Worm (Caenorhabditis elegans): Measurements from ENCODE around the gene swsn-1.

The swsn-1 gene

ce11 chrV:20297650-20298049 lies 48.4 kb upstream of the swsn-1 start, which contains the start of gene ZC15.5:
Gene ZC15.5 (plus strand): TSS chrV:20297950.
- TF ChIP-seq skn-1 (tag; optimal IDR thresholded peaks at IDR 0.05) (no peak), fos-1 (tag; optimal IDR thresholded peaks at IDR 0.05) (no peak), elt-3 (tag; optimal IDR thresholded peaks at IDR 0.05) (no peak), lsy-2 (tag; optimal IDR thresholded peaks at IDR 0.05) (no peak), snpc-4 (tag; optimal IDR thresholded peaks at IDR 0.05) (no peak), nhr-25 (tag; optimal IDR thresholded peaks at IDR 0.05) (no peak), ztf-11 (tag; optimal IDR thresholded peaks at IDR 0.05) (no peak), ztf-4 (tag; optimal IDR thresholded peaks at IDR 0.05) (no peak), blmp-1 (tag; optimal IDR thresholded peaks at IDR 0.05; ENCODE audit: insufficient read depth) (no peak), egl-27 (tag; optimal IDR thresholded peaks at IDR 0.05) (no peak), nhr-21 (tag; optimal IDR thresholded peaks at IDR 0.05) (no peak)

- TF ChIP-seq R02D3.7 (tag; optimal IDR thresholded peaks at IDR 0.05) = no peak
- no peak for TF ChIP-seq sma-9 (GFP tag; optimal IDR thresholded peaks at IDR 0.05)
- TF ChIP-seq sma-9 (tag; optimal IDR thresholded peaks at IDR 0.05) = no peak
- no peak for TF ChIP-seq lin-13 (GFP tag; optimal IDR thresholded peaks at IDR 0.05)
- no peak for TF ChIP-seq nhr-12 (tag; optimal IDR thresholded peaks at IDR 0.05)
- no peak for TF ChIP-seq nhr-6 (tag; optimal IDR thresholded peaks at IDR 0.05)
- no peak for TF ChIP-seq unc-39 (tag; optimal IDR thresholded peaks at IDR 0.05)
- no peak for TF ChIP-seq dmd-4 (tag; optimal IDR thresholded peaks at IDR 0.05)
- TF ChIP-seq mab-5 (tag; optimal IDR thresholded peaks at IDR 0.05) = no peak
- TF ChIP-seq ceh-82 (tag; optimal IDR thresholded peaks at IDR 0.05) = no peak
- TF ChIP-seq nhr-25 (tag; optimal IDR thresholded peaks at IDR 0.05) = no peak
- TF ChIP-seq alr-1 (tag; optimal IDR thresholded peaks at IDR 0.05) = no peak
- TF ChIP-seq peb-1 (tag; optimal IDR thresholded peaks at IDR 0.05) = no peak
- TF ChIP-seq unc-55 (GFP tag; optimal IDR thresholded peaks at IDR 0.05) = no peak
- no peak for TF ChIP-seq sma-3 (GFP tag; optimal IDR thresholded peaks at IDR 0.05)
- TF ChIP-seq ztf-1 (GFP tag; conservative IDR thresholded peaks at IDR 0.05) = no peak
- no peak for TF ChIP-seq elt-3 (tag; optimal IDR thresholded peaks at IDR 0.05)
- no peak for TF ChIP-seq gmeb-1 (tag; optimal IDR thresholded peaks at IDR 0.05)
- no peak for TF ChIP-seq skn-1 (tag; optimal IDR thresholded peaks at IDR 0.05)
- no peak for TF ChIP-seq blmp-1 (tag; optimal IDR thresholded peaks at IDR 0.05; ENCODE audit: insufficient read depth)
- no peak for TF ChIP-seq ama-1 (optimal IDR thresholded peaks at IDR 0.05)
These were observed 45.1 kb upstream of the swsn-1 start, which contains the start of gene clec-261 for ce11 chrV:20294388-20294787. Gene clec-261 (minus strand): TSS chrV:20294488.

- TF ChIP-seq sma-3 (GFP tag; optimal IDR thresholded peaks at IDR 0.05) = no peak
- no peak for TF ChIP-seq crh-2 (tag; optimal IDR thresholded peaks at IDR 0.05)
- TF ChIP-seq unc-55 (GFP tag; optimal IDR thresholded peaks at IDR 0.05) = no peak
- no peak for TF ChIP-seq aly-2 (tag; optimal IDR thresholded peaks at IDR 0.05)
- TF ChIP-seq ama-1 (optimal IDR thresholded peaks at IDR 0.05) = no peak
- TF ChIP-seq unc-62 (GFP tag; optimal IDR thresholded peaks at IDR 0.05) = no peak
- no peak for TF ChIP-seq elt-1 (tag; optimal IDR thresholded peaks at IDR 0.05)
- TF ChIP-seq lin-11 (tag; optimal IDR thresholded peaks at IDR 0.05) = no peak
These were observed 40.0 kb upstream of the swsn-1 start, which contains the start of gene mlt-4 for ce11 chrV:20289317-20289716. Gene mlt-4 (minus strand): TSS chrV:20289417.

- TF ChIP-seq snpc-4 (tag; optimal IDR thresholded peaks at IDR 0.05) (no peak), ceh-16 (tag; optimal IDR thresholded peaks at IDR 0.05) (no peak), ZK546.5 (tag; optimal IDR thresholded peaks at IDR 0.05) (no peak), lin-39 (tag; optimal IDR thresholded peaks at IDR 0.05) (no peak), ztf-1 (GFP tag; conservative IDR thresholded peaks at IDR 0.05) (no peak), gmeb-1 (tag; optimal IDR thresholded peaks at IDR 0.05) (no peak), crh-2 (tag; optimal IDR thresholded peaks at IDR 0.05) (no peak), lsy-2 (tag; optimal IDR thresholded peaks at IDR 0.05) (no peak), nhr-21 (tag; optimal IDR thresholded peaks at IDR 0.05) (no peak), nhr-129 (tag; optimal IDR thresholded peaks at IDR 0.05) (no peak), nhr-6 (tag; optimal IDR thresholded peaks at IDR 0.05) (no peak), nhr-23 (tag; optimal IDR thresholded peaks at IDR 0.05) (no peak), aly-2 (tag; optimal IDR thresholded peaks at IDR 0.05) (no peak), lin-13 (GFP tag; optimal IDR thresholded peaks at IDR 0.05) (no peak), sma-9 (GFP tag; optimal IDR thresholded peaks at IDR 0.05) (no peak), sma-9 (tag; optimal IDR thresholded peaks at IDR 0.05) (no peak), unc-39 (tag; optimal IDR thresholded peaks at IDR 0.05) (no peak), mbf-1 (tag; optimal IDR thresholded peaks at IDR 0.05) (no peak), C34F6.9 (tag; optimal IDR thresholded peaks at IDR 0.05) (no peak)
These were observed 33.5 kb upstream of the swsn-1 start for ce11 chrV:20282827-20283226.

All from whole organism, L2 larva.